Fruit fly (Drosophila melanogaster): ENCODE measurements around the gene CG4080.

Gene CG4080

dm6 chr3L:9397156-9397555 lies 1.9 kb downstream of the CG4080 start (continued):
- TF ChIP-seq CG12236 (GFP tag; optimal IDR thresholded peaks at IDR 0.05): peak; percentile 26
- TF ChIP-seq CG5180 (GFP tag; optimal IDR thresholded peaks at IDR 0.05): peak; percentile 69
- TF ChIP-seq Deaf1 (tag; optimal IDR thresholded peaks at IDR 0.05): peak; percentile 2
- TF ChIP-seq CG10462 (GFP tag; optimal IDR thresholded peaks at IDR 0.05): no peak
- TF ChIP-seq corto (GFP tag; optimal IDR thresholded peaks at IDR 0.05): no peak
- TF ChIP-seq pb (GFP tag; optimal IDR thresholded peaks at IDR 0.05): no peak
- TF ChIP-seq CG18599 (GFP tag; optimal IDR thresholded peaks at IDR 0.05): peak; percentile 96
- no peak for TF ChIP-seq CG9437 (GFP tag; optimal IDR thresholded peaks at IDR 0.05)
- no peak for TF ChIP-seq Stat92E (GFP tag; optimal IDR thresholded peaks at IDR 0.05)
- no peak for TF ChIP-seq dimm (GFP tag; IDR thresholded peaks at IDR 0.05)
- no peak for TF ChIP-seq Xbp1 (GFP tag; optimal IDR thresholded peaks at IDR 0.05)
- no peak for TF ChIP-seq ken (GFP tag; IDR thresholded peaks at IDR 0.05)
- TF ChIP-seq phol (tag; optimal IDR thresholded peaks at IDR 0.05): no peak
- TF ChIP-seq br (optimal IDR thresholded peaks at IDR 0.05): no peak
- no peak for TF ChIP-seq CG17612 (GFP tag; IDR thresholded peaks at IDR 0.05)
- no peak for TF ChIP-seq stwl (tag; optimal IDR thresholded peaks at IDR 0.05)
- TF ChIP-seq CG4328 (GFP tag; optimal IDR thresholded peaks at IDR 0.05): peak; percentile 70
- no peak for TF ChIP-seq CG2129 (GFP tag; IDR thresholded peaks at IDR 0.05; ENCODE audit: partially characterized antibody)
- TF ChIP-seq CG30431 (GFP tag; optimal IDR thresholded peaks at IDR 0.05): no peak
- TF ChIP-seq CG1233 (GFP tag; optimal IDR thresholded peaks at IDR 0.05): peak; percentile 75
- no peak for TF ChIP-seq cg (GFP tag; optimal IDR thresholded peaks at IDR 0.05)
- no peak for TF ChIP-seq Lim3 (GFP tag; IDR thresholded peaks at IDR 0.05)
- peak; percentile 67 for TF ChIP-seq ara (GFP tag; IDR thresholded peaks at IDR 0.05)
- peak; percentile 76 for TF ChIP-seq CrebB (tag; optimal IDR thresholded peaks at IDR 0.05)
- TF ChIP-seq Rx (GFP tag; IDR thresholded peaks at IDR 0.05): no peak
- TF ChIP-seq CG1024 (GFP tag; IDR thresholded peaks at IDR 0.05): peak; percentile 41; the same call in 1 of the 2 replicates
- TF ChIP-seq Drgx (GFP tag; IDR thresholded peaks at IDR 0.05): peak; percentile 44
- peak; percentile 57 for TF ChIP-seq Max (GFP tag; optimal IDR thresholded peaks at IDR 0.05)
- no peak for TF ChIP-seq dm (GFP tag; optimal IDR thresholded peaks at IDR 0.05)
- TF ChIP-seq CG4707 (GFP tag; optimal IDR thresholded peaks at IDR 0.05): peak; percentile 34
- TF ChIP-seq Ssrp (tag; optimal IDR thresholded peaks at IDR 0.05): no peak
- no peak for TF ChIP-seq ase (GFP tag; IDR thresholded peaks at IDR 0.05)
- no peak for TF ChIP-seq CG14050 (GFP tag; IDR thresholded peaks at IDR 0.05)
- TF ChIP-seq Neu2 (GFP tag; optimal IDR thresholded peaks at IDR 0.05; ENCODE audit: borderline replicate concordance): no peak
- TF ChIP-seq CG8290 (GFP tag; optimal IDR thresholded peaks at IDR 0.05): peak; percentile 53
- peak in 1 of 2 experiments; percentile 91 for TF ChIP-seq CG8290 (tag; optimal IDR thresholded peaks at IDR 0.05)
- no peak for TF ChIP-seq Sry-β (GFP tag; optimal IDR thresholded peaks at IDR 0.05)
- TF ChIP-seq CG14667 (GFP tag; IDR thresholded peaks at IDR 0.05): no peak
- TF ChIP-seq Poxn (GFP tag; IDR thresholded peaks at IDR 0.05): no peak
- TF ChIP-seq CG3995 (GFP tag; optimal IDR thresholded peaks at IDR 0.05): peak; percentile 47
- no peak for TF ChIP-seq klu (GFP tag; IDR thresholded peaks at IDR 0.05)
- TF ChIP-seq chinmo (GFP tag; IDR thresholded peaks at IDR 0.05; ENCODE audit: partially characterized antibody): no peak
- TF ChIP-seq CG17912 (GFP tag; optimal IDR thresholded peaks at IDR 0.05): peak; percentile 4
- no peak for TF ChIP-seq Sin3A (optimal IDR thresholded peaks at IDR 0.05)
- TF ChIP-seq eve (GFP tag; optimal IDR thresholded peaks at IDR 0.05): peak in 1 of 2 experiments; percentile 13
- TF ChIP-seq B-H2 (GFP tag; optimal IDR thresholded peaks at IDR 0.05): peak; percentile 65
- no peak for TF ChIP-seq croc (GFP tag; conservative IDR thresholded peaks at IDR 0.05)
- TF ChIP-seq p53 (GFP tag; optimal IDR thresholded peaks at IDR 0.05): no peak
- peak; percentile 59 for TF ChIP-seq Dad (GFP tag; optimal IDR thresholded peaks at IDR 0.05)
- peak; percentile 3 for TF ChIP-seq CG7839 (tag; optimal IDR thresholded peaks at IDR 0.05)
- TF ChIP-seq NfI (GFP tag; optimal IDR thresholded peaks at IDR 0.05): peak; percentile 38
- TF ChIP-seq pfk (GFP tag; optimal IDR thresholded peaks at IDR 0.05): peak; percentile 69

Measured in whole organism, embryonic.